Fruit fly (Drosophila melanogaster) whole organism, pupa: ENCODE measurements around the gene Octalpha2R.

Experiments
- CG10348 ChIP-seq: fragments of 200-800 bp; sonication (Bioruptor generic); IDR thresholded peaks from 2 replicates; pipeline ENCODE4 v1.3.6; 2022; ENCODE audit warnings: missing biosample characterization, missing genetic modification characterization
- CG12605 ChIP-seq: fragments of 200-800 bp; sonication (Bioruptor generic); IDR thresholded peaks from 2 replicates; pipeline ENCODE4 v1.3.6; 2022; ENCODE audit warnings: missing biosample characterization, missing genetic modification characterization
- CG14655 ChIP-seq: fragments of 200-800 bp; sonication (Bioruptor generic); optimal IDR thresholded peaks from 3 replicates; lab custom pipeline; 2017; ENCODE audit warnings: mild to moderate bottlenecking, missing biosample characterization, missing genetic modification reagents, missing genetic modification characterization
- CG32121 ChIP-seq: fragments of 200-800 bp; sonication (Bioruptor generic); IDR thresholded peaks from 2 replicates; pipeline ENCODE4 v1.3.6; 2022; ENCODE audit warnings: missing biosample characterization, missing genetic modification characterization
- CG4496 ChIP-seq: fragments of 200-800 bp; sonication (Bioruptor generic); IDR thresholded peaks from 3 replicates; pipeline ENCODE4 v1.3.6; 2022; ENCODE audit warnings: missing biosample characterization, missing genetic modification characterization
- EcR ChIP-seq: fragments of 200-800 bp; sonication (Bioruptor generic); optimal IDR thresholded peaks from 3 replicates; lab custom pipeline; 2019; ENCODE audit warnings: missing biosample characterization, missing genetic modification characterization, mild to moderate bottlenecking, moderate library complexity, missing genetic modification reagents
- Pif1A ChIP-seq: fragments of 200-800 bp; sonication (Bioruptor generic); optimal IDR thresholded peaks from 3 replicates; lab custom pipeline; 2016; ENCODE audit warnings: missing biosample characterization, missing genetic modification characterization
- Pif1B ChIP-seq: fragments of 200-800 bp; sonication (Bioruptor generic); optimal IDR thresholded peaks from 3 replicates; lab custom pipeline; 2016; ENCODE audit warnings: missing biosample characterization, missing genetic modification characterization
- rn ChIP-seq: fragments of 200-800 bp; sonication (Bioruptor generic); IDR thresholded peaks from 2 replicates; pipeline ENCODE4 v1.3.6; 2022; ENCODE audit warnings: missing biosample characterization, missing genetic modification characterization

- TF ChIP-seq CG4496 (GFP tag; lab: Robert Waterston, UW): no peak
- TF ChIP-seq CG14655 (GFP tag; lab: Kevin White, UChicago): no peak
- TF ChIP-seq Pif1A (GFP tag; lab: Kevin White, UChicago): no peak
- TF ChIP-seq EcR (GFP tag; lab: Kevin White, UChicago): no peak
- TF ChIP-seq CG32121 (GFP tag; lab: Robert Waterston, UW): no peak
- TF ChIP-seq CG12605: no peak
- no peak for TF ChIP-seq rn (GFP tag; lab: Robert Waterston, UW)
- TF ChIP-seq Pif1B (GFP tag; lab: Kevin White, UChicago): no peak
- no peak for TF ChIP-seq CG10348
These were observed 26.2 kb upstream of the Octalpha2R start, which contains the start of gene CG14298 for dm6 chr3R:18875228-18875627.
